Worm (Caenorhabditis elegans) whole organism, mixed stage, embryonic: ENCODE results near the gene lgc-31.

Source experiments
- nhr-12 ChIP-seq: fragments of 150-350 bp; optimal IDR thresholded peaks from 2 replicates; lab custom pipeline; 2014; ENCODE audit warnings: missing biosample characterization, missing genetic modification characterization
- snpc-4 ChIP-seq: fragments of 150-350 bp; optimal IDR thresholded peaks from 2 replicates; lab custom pipeline; 2014; ENCODE audit warnings: missing biosample characterization, missing genetic modification characterization

DNA sequence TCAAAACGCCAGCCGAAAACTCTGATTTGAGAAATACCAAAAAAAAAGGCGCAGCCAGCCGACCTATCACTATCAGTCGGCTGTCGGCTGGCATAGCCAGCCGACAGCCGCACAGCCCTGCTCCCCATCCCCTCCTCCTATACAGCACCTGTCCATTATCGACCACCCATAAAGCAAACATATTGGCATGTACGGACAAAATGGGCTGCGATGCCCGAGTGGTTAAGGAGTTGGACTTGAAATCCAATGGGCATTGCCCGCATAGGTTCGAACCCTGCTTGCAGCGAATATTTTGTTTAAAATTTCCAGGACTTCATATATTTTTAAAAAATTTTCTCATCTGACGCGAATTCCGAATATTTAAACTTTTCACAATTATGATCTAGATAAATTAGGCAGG is 28.6 kb upstream of the lgc-31 start:
- no peak for TF ChIP-seq snpc-4
- TF ChIP-seq nhr-12 (tag; lab: Kevin White, UChicago), result no peak
